Fruit fly (Drosophila melanogaster): Measurements from ENCODE around the gene Idh3b.
A peak's percentile ranks its signal among the peaks of the same experiment; 100 is the strongest.

Gene Idh3b

DNA sequence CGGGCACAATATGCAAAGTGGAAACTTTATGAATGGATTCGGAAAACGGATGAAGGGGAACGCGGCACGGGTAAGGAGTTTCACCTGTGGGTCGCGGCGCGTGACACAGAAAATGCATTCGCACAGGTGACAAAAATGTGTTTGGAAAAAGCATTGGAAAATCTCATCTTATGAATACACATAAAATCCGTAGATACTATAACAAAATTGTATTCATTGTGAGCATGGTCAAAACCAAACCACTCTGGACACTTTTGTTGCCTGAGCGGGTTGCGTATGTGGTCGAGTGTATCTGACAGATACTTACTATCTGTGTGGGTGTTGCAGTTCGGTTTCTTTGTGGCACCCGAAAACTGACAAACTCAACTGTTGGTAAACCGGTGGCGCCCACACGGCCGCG lies 20.3 kb upstream of the Idh3b start:
- TF ChIP-seq CG6808 (GFP tag; optimal IDR thresholded peaks at IDR 0.05), result peak; percentile 21
- TF ChIP-seq Hr39 (GFP tag; optimal IDR thresholded peaks at IDR 0.05), result no peak
- TF ChIP-seq eg (GFP tag; IDR thresholded peaks at IDR 0.05), result peak; percentile 94
- TF ChIP-seq fd59A (GFP tag; optimal IDR thresholded peaks at IDR 0.05), result no peak
- peak; percentile 22 for TF ChIP-seq CG3032 (tag; optimal IDR thresholded peaks at IDR 0.05)
- peak; percentile 71 for TF ChIP-seq Gug (GFP tag; IDR thresholded peaks at IDR 0.05)
- no peak for TF ChIP-seq fkh (GFP tag; optimal IDR thresholded peaks at IDR 0.05)
- TF ChIP-seq dsx (GFP tag; optimal IDR thresholded peaks at IDR 0.05; ENCODE audit: poor library complexity, severe bottlenecking), result peak; percentile 11
- TF ChIP-seq CG9139 (GFP tag; optimal IDR thresholded peaks at IDR 0.05), result no peak
- peak; percentile 90 for TF ChIP-seq CG6163 (GFP tag; IDR thresholded peaks at IDR 0.05)
- no peak for TF ChIP-seq Hr4 (GFP tag; optimal IDR thresholded peaks at IDR 0.05)
- peak; percentile 81 for TF ChIP-seq Sox14 (GFP tag; optimal IDR thresholded peaks at IDR 0.05)
- TF ChIP-seq CG31627 (GFP tag; optimal IDR thresholded peaks at IDR 0.05), result peak; percentile 70
- no peak for TF ChIP-seq CG16779 (tag; optimal IDR thresholded peaks at IDR 0.05)
- no peak for TF ChIP-seq fd85E (GFP tag; optimal IDR thresholded peaks at IDR 0.05)
- peak; percentile 95 for TF ChIP-seq CG15336 (GFP tag; IDR thresholded peaks at IDR 0.05)
- TF ChIP-seq dac (GFP tag; optimal IDR thresholded peaks at IDR 0.05), result peak; percentile 54
- TF ChIP-seq CG11762 (GFP tag; optimal IDR thresholded peaks at IDR 0.05; ENCODE audit: insufficient read depth), result no peak
- peak; percentile 80 for TF ChIP-seq achi (GFP tag; optimal IDR thresholded peaks at IDR 0.05)
- TF ChIP-seq CG10669 (GFP tag; optimal IDR thresholded peaks at IDR 0.05), result no peak
- peak; percentile 42 for TF ChIP-seq Ets96B (tag; optimal IDR thresholded peaks at IDR 0.05)
- TF ChIP-seq Sox15 (GFP tag; optimal IDR thresholded peaks at IDR 0.05), result peak; percentile 42
- TF ChIP-seq vri (GFP tag; optimal IDR thresholded peaks at IDR 0.05), result no peak
- peak; percentile 79 for TF ChIP-seq CG11294 (GFP tag; IDR thresholded peaks at IDR 0.05)
- peak; percentile 71 for TF ChIP-seq esn (GFP tag; optimal IDR thresholded peaks at IDR 0.05)
- TF ChIP-seq CG3919 (GFP tag; optimal IDR thresholded peaks at IDR 0.05), result peak; percentile 78
- TF ChIP-seq svp (GFP tag), result no peak
- TF ChIP-seq CG6276 (GFP tag; optimal IDR thresholded peaks at IDR 0.05), result no peak
- peak; percentile 72 for TF ChIP-seq topi (GFP tag; optimal IDR thresholded peaks at IDR 0.05)
- no peak for TF ChIP-seq Sox102F (GFP tag; optimal IDR thresholded peaks at IDR 0.05)
- TF ChIP-seq Eip75B (GFP tag; optimal IDR thresholded peaks at IDR 0.05), result no peak
- peak; percentile 84 for TF ChIP-seq net (GFP tag; optimal IDR thresholded peaks at IDR 0.05)
- no peak for TF ChIP-seq CG8319 (GFP tag; optimal IDR thresholded peaks at IDR 0.05)
- peak; percentile 75 for TF ChIP-seq CG7368 (GFP tag; optimal IDR thresholded peaks at IDR 0.05)
- no peak for TF ChIP-seq Met (GFP tag; optimal IDR thresholded peaks at IDR 0.05)
- peak; percentile 86 for TF ChIP-seq CG32006 (GFP tag; optimal IDR thresholded peaks at IDR 0.05)
- no peak for TF ChIP-seq CG4318 (GFP tag; optimal IDR thresholded peaks at IDR 0.05)
- TF ChIP-seq CG10631 (GFP tag; optimal IDR thresholded peaks at IDR 0.05), result no peak
- TF ChIP-seq CG6854 (GFP tag; optimal IDR thresholded peaks at IDR 0.05), result no peak
- no peak for TF ChIP-seq Hr38 (GFP tag; optimal IDR thresholded peaks at IDR 0.05)
- no peak for TF ChIP-seq acj6 (GFP tag; optimal IDR thresholded peaks at IDR 0.05)
- peak; percentile 70 for TF ChIP-seq CG6792 (GFP tag; optimal IDR thresholded peaks at IDR 0.05)
- TF ChIP-seq Smox (GFP tag; optimal IDR thresholded peaks at IDR 0.05), result no peak
- TF ChIP-seq salr (GFP tag; optimal IDR thresholded peaks at IDR 0.05), result no peak
- peak; percentile 78 for TF ChIP-seq Lpt (GFP tag; optimal IDR thresholded peaks at IDR 0.05)
- peak; percentile 71 for TF ChIP-seq CG34406 (GFP tag; optimal IDR thresholded peaks at IDR 0.05)
- no peak for TF ChIP-seq Eip93F (GFP tag; optimal IDR thresholded peaks at IDR 0.05)
- no peak for TF ChIP-seq ss (GFP tag; optimal IDR thresholded peaks at IDR 0.05)
- no peak for TF ChIP-seq CG8632 (GFP tag; optimal IDR thresholded peaks at IDR 0.05)
- no peak for TF ChIP-seq CG1621 (tag; optimal IDR thresholded peaks at IDR 0.05)
- TF ChIP-seq pdm3 (GFP tag; optimal IDR thresholded peaks at IDR 0.05), result no peak
- TF ChIP-seq OdsH (GFP tag; optimal IDR thresholded peaks at IDR 0.05), result no peak
- TF ChIP-seq lz (GFP tag; optimal IDR thresholded peaks at IDR 0.05), result peak; percentile 65
